Fruit fly (Drosophila melanogaster) whole organism, adult: ENCODE measurements around the gene Pax.

Experiments used
- CG11617 ChIP-seq: fragments of 200-800 bp; sonication (Bioruptor generic); optimal IDR thresholded peaks from 2 replicates; lab custom pipeline; 2017; ENCODE audit warnings: mild to moderate bottlenecking, missing biosample characterization, missing genetic modification reagents, missing genetic modification characterization
- CG12768 ChIP-seq: fragments of 200-800 bp; sonication (Bioruptor generic); optimal IDR thresholded peaks from 2 replicates; lab custom pipeline; 2017; ENCODE audit warnings: missing biosample characterization, missing genetic modification characterization, mild to moderate bottlenecking, moderate library complexity, missing genetic modification reagents
- CG14711 ChIP-seq: fragments of 200-800 bp; sonication (Bioruptor generic); optimal IDR thresholded peaks from 2 replicates; lab custom pipeline; 2018; ENCODE audit warnings: missing biosample characterization, mild to moderate bottlenecking, missing genetic modification characterization, moderate library complexity
- CG1620 ChIP-seq: fragments of 200-800 bp; sonication (Bioruptor generic); optimal IDR thresholded peaks from 2 replicates; lab custom pipeline; 2016; ENCODE audit warnings: missing biosample characterization, missing genetic modification characterization
- CG33017 ChIP-seq: fragments of 200-800 bp; sonication (Bioruptor generic); optimal IDR thresholded peaks from 2 replicates; lab custom pipeline; 2018; ENCODE audit warnings: missing biosample characterization, mild to moderate bottlenecking, missing genetic modification characterization, moderate library complexity
- CG5204 ChIP-seq: fragments of 200-800 bp; sonication (Bioruptor generic); optimal IDR thresholded peaks from 2 replicates; lab custom pipeline; 2016; ENCODE audit warnings: missing biosample characterization, missing genetic modification characterization
- CG7045 ChIP-seq: fragments of 200-800 bp; sonication (Bioruptor generic); optimal IDR thresholded peaks from 2 replicates; lab custom pipeline; 2017; ENCODE audit warnings: missing biosample characterization, mild to moderate bottlenecking, missing genetic modification characterization
- CG7101 ChIP-seq: fragments of 200-800 bp; sonication (Bioruptor generic); optimal IDR thresholded peaks from 2 replicates; lab custom pipeline; 2018; ENCODE audit warnings: missing biosample characterization, mild to moderate bottlenecking, missing genetic modification characterization, moderate library complexity
- Clk ChIP-seq: fragments of 200-800 bp; sonication (Bioruptor generic); optimal IDR thresholded peaks from 2 replicates; lab custom pipeline; 2017; ENCODE audit warnings: missing biosample characterization, missing genetic modification characterization
- Crg-1 ChIP-seq: fragments of 200-800 bp; sonication (Bioruptor generic); optimal IDR thresholded peaks from 2 replicates; lab custom pipeline; 2016; ENCODE audit warnings: missing biosample characterization, missing genetic modification characterization
- Hr96 ChIP-seq: fragments of 200-800 bp; sonication (Bioruptor generic); optimal IDR thresholded peaks from 2 replicates; lab custom pipeline; 2016; ENCODE audit warnings: missing biosample characterization, missing genetic modification characterization
- Mnt ChIP-seq: fragments of 200-800 bp; sonication (Bioruptor generic); optimal IDR thresholded peaks from 2 replicates; lab custom pipeline; 2016; ENCODE audit warnings: missing biosample characterization, mild to moderate bottlenecking, missing genetic modification characterization
- bab1 ChIP-seq: fragments of 200-800 bp; sonication (Bioruptor generic); optimal IDR thresholded peaks from 3 replicates; lab custom pipeline; 2019; ENCODE audit warnings: missing biosample characterization, mild to moderate bottlenecking, missing genetic modification characterization, moderate library complexity
- cic ChIP-seq: fragments of 200-800 bp; sonication (Bioruptor generic); optimal IDR thresholded peaks from 2 replicates; lab custom pipeline; 2017; ENCODE audit warnings: missing biosample characterization, mild to moderate bottlenecking, missing genetic modification characterization, moderate library complexity
- cnc ChIP-seq, 2 experiments: fragments of >200 bp; optimal IDR thresholded peaks; 2 replicates each; lab custom pipeline; 2017
- kay ChIP-seq: fragments of 200-800 bp; sonication (Bioruptor generic); peaks from one replicate; lab custom pipeline; 2016; ENCODE audit warnings: missing biosample characterization, missing genetic modification characterization, borderline replicate concordance
- ovo ChIP-seq: fragments of 200-800 bp; sonication (Bioruptor generic); optimal IDR thresholded peaks from 2 replicates; lab custom pipeline; 2016; ENCODE audit warnings: missing biosample characterization, missing genetic modification characterization
- pad ChIP-seq: fragments of 200-800 bp; sonication (Bioruptor generic); optimal IDR thresholded peaks from 3 replicates; lab custom pipeline; 2017; ENCODE audit warnings: missing biosample characterization, missing genetic modification characterization, mild to moderate bottlenecking, moderate library complexity, missing genetic modification reagents
- tj ChIP-seq: fragments of 200-800 bp; sonication (Bioruptor generic); optimal IDR thresholded peaks from 3 replicates; lab custom pipeline; 2017; ENCODE audit warnings: missing biosample characterization, mild to moderate bottlenecking, missing genetic modification characterization, moderate library complexity
- toe ChIP-seq: fragments of 200-800 bp; sonication (Bioruptor generic); optimal IDR thresholded peaks from 2 replicates; lab custom pipeline; 2016; ENCODE audit warnings: missing biosample characterization, missing genetic modification characterization

Gene Pax

DNA sequence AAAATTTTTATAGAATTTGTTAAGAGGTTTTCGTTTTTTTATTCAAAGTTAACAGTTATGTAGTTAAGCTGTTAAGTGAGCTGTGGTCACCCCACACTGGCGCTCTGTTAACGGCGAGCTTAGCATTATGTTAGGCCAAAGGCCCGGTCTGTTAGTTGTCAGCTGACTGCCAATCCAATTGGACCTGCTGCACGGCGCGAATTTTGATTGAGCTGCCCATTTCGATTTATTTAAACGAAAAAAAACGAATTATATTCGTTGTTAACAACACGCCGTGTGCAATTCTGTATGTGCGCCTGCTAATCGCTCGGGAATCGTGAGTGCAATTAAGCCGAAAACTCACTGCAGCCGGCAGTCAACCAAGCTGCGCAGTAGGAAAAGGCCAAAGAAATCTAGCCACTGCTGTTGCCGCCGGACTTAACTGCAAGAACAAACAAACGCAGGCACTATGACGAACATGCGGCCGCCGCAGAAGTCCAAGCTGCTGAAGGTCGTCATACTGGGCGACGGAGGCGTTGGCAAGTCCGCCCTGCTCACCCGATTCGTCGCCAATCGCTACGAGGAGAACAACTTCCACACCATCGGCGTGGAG is 6.1 kb upstream of the Pax start, which contains the start of gene Rab9:
Gene Rab9, plus strand, starts transcription at position 151 of the 592 bp plus-strand sequence.
- TF ChIP-seq Crg-1 (GFP tag; lab: Kevin White, UChicago) (peak; percentile 9), CG33017 (tag; lab: Kevin White, UChicago) (peak; percentile 46), Clk (GFP tag; lab: Kevin White, UChicago) (no peak), kay (no peak), tj (GFP tag; lab: Kevin White, UChicago) (peak; percentile 45), CG14711 (tag; lab: Kevin White, UChicago) (peak; percentile 12), CG12768 (GFP tag; lab: Kevin White, UChicago) (peak; percentile 64), CG1620 (no peak), bab1 (GFP tag; lab: Kevin White, UChicago) (peak; percentile 73), toe (no peak), cic (peak; percentile 73), CG5204 (no peak), cnc (optimal IDR thresholded peaks at IDR 0.05; lab: Kevin White, UChicago) (no peak), Hr96 (GFP tag; lab: Kevin White, UChicago) (no peak), Mnt (peak; percentile 66), CG7045 (no peak), ovo (GFP tag; lab: Kevin White, UChicago) (no peak), pad (GFP tag; lab: Kevin White, UChicago) (no peak), CG7101 (tag; lab: Kevin White, UChicago) (peak; percentile 26)

DNA sequence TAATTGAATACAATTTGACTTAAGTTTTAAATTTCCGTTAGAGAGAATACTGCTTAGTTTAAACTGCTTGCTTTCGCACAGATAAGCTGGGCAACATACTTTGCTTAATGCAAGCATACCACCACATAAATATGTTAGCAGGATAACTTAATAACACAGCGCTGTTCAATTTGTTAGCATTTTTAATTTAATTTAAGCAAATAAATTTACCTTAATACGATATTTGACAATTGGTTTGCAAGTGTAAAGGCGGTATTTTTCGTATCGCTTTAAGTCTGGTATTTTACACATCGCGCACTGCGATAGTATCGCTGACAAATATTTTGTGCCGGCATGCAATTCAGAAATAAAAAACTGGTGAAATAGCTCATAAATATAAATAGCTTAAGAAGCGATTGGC is 3.9 kb upstream of the Pax start, which contains the start of gene RtcB:
Gene RtcB, plus strand, starts transcription at position 301 of the 400 bp plus-strand sequence.
- peak; percentile 60 for TF ChIP-seq tj (GFP tag; lab: Kevin White, UChicago)
- TF ChIP-seq bab1 (GFP tag; lab: Kevin White, UChicago) = peak; percentile 0
- no peak for TF ChIP-seq toe

DNA sequence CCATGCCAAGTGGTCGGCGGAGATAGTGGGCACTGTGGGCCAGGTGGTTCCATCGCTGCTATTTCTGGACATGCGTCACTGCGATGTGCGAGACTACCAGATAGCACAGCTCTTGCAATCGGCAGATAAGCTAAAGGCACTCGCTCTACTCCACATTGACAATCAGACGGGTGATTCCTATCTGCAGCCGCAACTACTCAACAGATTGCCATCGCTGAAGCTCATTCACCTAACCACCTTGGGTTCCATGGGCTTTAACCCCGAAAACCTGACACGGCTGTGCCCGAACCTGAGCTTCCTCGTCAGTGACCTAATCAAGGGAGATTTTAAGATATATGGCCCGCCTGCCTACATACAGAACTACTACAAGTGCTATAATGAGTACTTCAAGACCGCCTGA is 3.3 kb upstream of the Pax start:
- TF ChIP-seq CG7045 (no peak), Clk (GFP tag; lab: Kevin White, UChicago) (no peak), cic (peak; percentile 40)

DNA sequence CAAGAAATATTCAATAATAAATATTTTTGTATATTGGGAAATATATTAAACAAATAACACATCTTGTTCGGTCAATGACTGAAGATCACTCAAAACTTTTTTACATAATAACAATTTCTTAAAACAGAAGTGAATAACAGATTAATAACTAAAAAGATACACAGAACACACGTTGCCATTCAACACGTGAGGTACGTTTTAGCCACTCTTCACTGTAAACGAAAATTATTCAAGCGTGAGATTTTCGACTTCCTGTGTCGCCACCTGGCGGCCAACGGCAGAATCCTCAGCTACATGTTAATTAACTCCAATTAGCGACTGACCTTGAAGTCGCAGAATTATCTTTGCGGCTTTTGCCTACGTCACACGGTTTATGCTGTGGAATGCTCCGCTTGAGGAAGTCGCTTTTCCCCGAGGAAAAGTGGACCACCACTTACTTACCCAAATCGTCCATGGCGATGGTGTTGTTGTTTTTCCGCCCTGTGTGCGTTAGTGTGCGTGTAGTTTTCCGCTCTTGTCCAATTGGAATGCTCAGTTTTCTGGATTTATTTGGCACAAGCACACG is 549 bp downstream of the Pax start:
- no peak for TF ChIP-seq cnc (optimal IDR thresholded peaks at IDR 0.05; lab: Kevin White, UChicago)
- TF ChIP-seq Hr96 (GFP tag; lab: Kevin White, UChicago) = no peak
- peak; percentile 73 for TF ChIP-seq CG7101 (tag; lab: Kevin White, UChicago)
- no peak for TF ChIP-seq CG12768 (GFP tag; lab: Kevin White, UChicago)
- TF ChIP-seq tj (GFP tag; lab: Kevin White, UChicago) = no peak
- no peak for TF ChIP-seq Clk (GFP tag; lab: Kevin White, UChicago)
- TF ChIP-seq CG33017 (tag; lab: Kevin White, UChicago) = peak; percentile 61
- no peak for TF ChIP-seq cic
- TF ChIP-seq CG7045 = peak; percentile 32
- peak; percentile 61 for TF ChIP-seq kay
- TF ChIP-seq CG5204 = peak; percentile 10
- no peak for TF ChIP-seq CG1620
- no peak for TF ChIP-seq Mnt
- peak; percentile 69 for TF ChIP-seq CG14711 (tag; lab: Kevin White, UChicago)
- TF ChIP-seq pad (GFP tag; lab: Kevin White, UChicago) = peak; percentile 7
- no peak for TF ChIP-seq bab1 (GFP tag; lab: Kevin White, UChicago)
- TF ChIP-seq toe = no peak
- no peak for TF ChIP-seq CG11617 (GFP tag; lab: Kevin White, UChicago)
- no peak for TF ChIP-seq ovo (GFP tag; lab: Kevin White, UChicago)
- TF ChIP-seq Crg-1 (GFP tag; lab: Kevin White, UChicago) = peak; percentile 7

DNA sequence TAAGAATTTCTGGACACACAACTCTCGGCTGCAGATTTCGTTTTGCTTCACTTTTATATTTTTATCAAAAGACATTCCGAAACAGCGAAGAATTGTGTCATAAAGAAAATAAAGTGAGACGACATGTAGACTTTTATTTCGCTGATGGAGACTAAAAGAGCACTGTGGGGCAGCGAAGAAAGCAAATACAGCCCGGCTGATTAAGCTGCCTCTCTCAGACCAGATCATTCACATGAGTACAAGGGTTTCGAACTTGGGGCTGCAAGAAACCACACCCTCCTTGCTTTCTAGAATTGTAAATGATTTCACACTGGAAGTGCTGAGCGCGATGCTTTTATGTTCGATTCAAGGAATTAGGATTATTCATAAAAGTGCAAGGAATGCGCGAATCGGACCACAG is 1.3 kb downstream of the Pax start:
- TF ChIP-seq Crg-1 (GFP tag; lab: Kevin White, UChicago) (no peak), tj (GFP tag; lab: Kevin White, UChicago) (peak; percentile 97), CG7045 (no peak), ovo (GFP tag; lab: Kevin White, UChicago) (no peak)

DNA sequence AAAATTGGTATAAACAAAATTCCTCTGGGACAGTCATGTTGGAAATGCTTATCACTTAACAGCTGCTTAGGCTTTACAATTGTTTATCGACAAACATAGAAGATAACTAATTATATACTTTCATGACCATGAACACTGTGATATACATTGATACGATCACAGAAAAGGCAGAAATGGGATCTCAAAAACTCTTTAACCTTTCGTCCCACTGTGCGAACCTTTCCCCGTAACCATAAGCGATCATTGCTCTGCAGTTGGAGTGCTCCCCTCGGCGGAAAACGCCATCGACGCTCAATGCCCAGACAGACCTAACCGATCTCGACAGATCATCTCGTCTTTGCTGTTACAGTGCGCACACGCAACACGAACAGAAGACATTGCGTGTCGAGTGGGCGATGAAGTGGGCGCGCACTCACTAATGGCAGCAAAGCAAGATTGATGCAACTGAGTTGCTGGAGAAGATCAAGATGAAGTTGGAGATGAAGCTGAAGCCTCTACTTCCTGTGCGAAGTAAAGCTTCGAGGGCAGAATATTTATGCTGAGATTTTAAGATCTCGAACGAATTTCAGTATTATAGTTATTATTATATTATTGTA is 2.0 kb downstream of the Pax start:
- TF ChIP-seq Crg-1 (GFP tag; lab: Kevin White, UChicago) (no peak), cnc (optimal IDR thresholded peaks at IDR 0.05; lab: Kevin White, UChicago) (no peak), tj (GFP tag; lab: Kevin White, UChicago) (no peak), toe (no peak), CG33017 (tag; lab: Kevin White, UChicago) (no peak), CG1620 (no peak), Clk (GFP tag; lab: Kevin White, UChicago) (no peak)
